Fruit fly (Drosophila melanogaster): ENCODE data around the gene sgg.

Gene sgg

dm6 chrX:2591315-2591999 is 42.3 kb upstream of the sgg start (continued):
- TF ChIP-seq CG9437 (GFP tag; optimal IDR thresholded peaks at IDR 0.05): peak; percentile 31
- no peak for TF ChIP-seq CG13894 (tag; optimal IDR thresholded peaks at IDR 0.05)
- no peak for TF ChIP-seq NC2β (GFP tag; optimal IDR thresholded peaks at IDR 0.05)
- no peak for TF ChIP-seq Oaz (GFP tag; IDR thresholded peaks at IDR 0.05)
- no peak for TF ChIP-seq hbn (GFP tag; IDR thresholded peaks at IDR 0.05; ENCODE audit: partially characterized antibody)
- peak; percentile 48 for TF ChIP-seq CoRest (tag; optimal IDR thresholded peaks at IDR 0.05)
- no peak for TF ChIP-seq az2 (GFP tag; optimal IDR thresholded peaks at IDR 0.05)
- no peak for TF ChIP-seq CG34422 (GFP tag; IDR thresholded peaks at IDR 0.05)
- no peak for TF ChIP-seq E2f1 (GFP tag; IDR thresholded peaks at IDR 0.05)
- no peak for TF ChIP-seq Gsc (GFP tag; IDR thresholded peaks at IDR 0.05)
- no peak for TF ChIP-seq NFAT (GFP tag; IDR thresholded peaks at IDR 0.05)
- no peak for TF ChIP-seq jing (GFP tag; optimal IDR thresholded peaks at IDR 0.05)
- TF ChIP-seq lab (GFP tag; optimal IDR thresholded peaks at IDR 0.05): peak; percentile 68
- TF ChIP-seq Sin3A (optimal IDR thresholded peaks at IDR 0.05): no peak
- TF ChIP-seq chm (GFP tag; IDR thresholded peaks at IDR 0.05): no peak
- TF ChIP-seq CG2678 (tag; optimal IDR thresholded peaks at IDR 0.05): peak; percentile 74
- TF ChIP-seq trem (tag; optimal IDR thresholded peaks at IDR 0.05): no peak
- TF ChIP-seq gro (GFP tag; optimal IDR thresholded peaks at IDR 0.05): no peak
- TF ChIP-seq CG1647 (GFP tag; optimal IDR thresholded peaks at IDR 0.05): no peak
- no peak for TF ChIP-seq CG11247 (GFP tag; IDR thresholded peaks at IDR 0.05)
- TF ChIP-seq cg (GFP tag; optimal IDR thresholded peaks at IDR 0.05): no peak
- TF ChIP-seq Antp (GFP tag; optimal IDR thresholded peaks at IDR 0.05): peak; percentile 19
- no peak for TF ChIP-seq CG33557 (GFP tag; optimal IDR thresholded peaks at IDR 0.05)
- TF ChIP-seq sens (GFP tag): no peak
- TF ChIP-seq Spps (tag; optimal IDR thresholded peaks at IDR 0.05): no peak
- no peak for TF ChIP-seq jigr1 (GFP tag; IDR thresholded peaks at IDR 0.05)
- TF ChIP-seq CG7839 (tag; optimal IDR thresholded peaks at IDR 0.05): peak; percentile 47
- no peak for TF ChIP-seq ttk (GFP tag; IDR thresholded peaks at IDR 0.05)
- TF ChIP-seq MTF-1 (GFP tag; optimal IDR thresholded peaks at IDR 0.05; ENCODE audit: borderline replicate concordance): no peak
- no peak for TF ChIP-seq CG18764 (GFP tag; optimal IDR thresholded peaks at IDR 0.05)
- TF ChIP-seq Blimp-1 (GFP tag; optimal IDR thresholded peaks at IDR 0.05): no peak
- TF ChIP-seq CkIIα-i1 (GFP tag; IDR thresholded peaks at IDR 0.05): no peak
- no peak for TF ChIP-seq Nf-YB (GFP tag; optimal IDR thresholded peaks at IDR 0.05)
- TF ChIP-seq mld (GFP tag; IDR thresholded peaks at IDR 0.05; ENCODE audit: partially characterized antibody): no peak
- peak; percentile 34 for TF ChIP-seq corto (GFP tag; optimal IDR thresholded peaks at IDR 0.05)
- TF ChIP-seq inv (GFP tag; IDR thresholded peaks at IDR 0.05; ENCODE audit: partially characterized antibody): no peak
- peak; percentile 75 for TF ChIP-seq sug (tag; optimal IDR thresholded peaks at IDR 0.05)
- TF ChIP-seq CG11695 (GFP tag; IDR thresholded peaks at IDR 0.05): no peak
- peak; percentile 41 for TF ChIP-seq org-1 (GFP tag; optimal IDR thresholded peaks at IDR 0.05)
- no peak for TF ChIP-seq dimm (GFP tag; IDR thresholded peaks at IDR 0.05)
- no peak for TF ChIP-seq ham (GFP tag; IDR thresholded peaks at IDR 0.05)
- no peak for TF ChIP-seq gcm (GFP tag; optimal IDR thresholded peaks at IDR 0.05)
- TF ChIP-seq CG8281 (tag; optimal IDR thresholded peaks at IDR 0.05): no peak
- TF ChIP-seq CG12104 (GFP tag; optimal IDR thresholded peaks at IDR 0.05): peak; percentile 18
- TF ChIP-seq Fer1 (GFP tag; optimal IDR thresholded peaks at IDR 0.05): peak; percentile 39
- TF ChIP-seq zen2 (GFP tag; IDR thresholded peaks at IDR 0.05; ENCODE audit: partially characterized antibody): no peak
- no peak for TF ChIP-seq CG5953 (GFP tag; IDR thresholded peaks at IDR 0.05)
- TF ChIP-seq tap (tag; optimal IDR thresholded peaks at IDR 0.05): no peak
- no peak for TF ChIP-seq CG3407 (GFP tag; optimal IDR thresholded peaks at IDR 0.05)
- TF ChIP-seq Dip2 (GFP tag; IDR thresholded peaks at IDR 0.05): no peak
- TF ChIP-seq Camta (GFP tag; optimal IDR thresholded peaks at IDR 0.05): no peak

Data from whole organism, embryonic.